Worm (Caenorhabditis elegans) whole organism, L1 larva: Measurements from ENCODE around the gene C30H6.8.
A peak's percentile ranks its signal among the peaks of the same experiment; 100 is the strongest.

Experiments used
- C16A3.4 ChIP-seq: fragments of 150-350 bp; optimal IDR thresholded peaks from 2 replicates; lab custom pipeline; 2014; ENCODE audit warnings: missing biosample characterization, missing genetic modification characterization
- Y116A8C.19 ChIP-seq: sonication (generic microtip); optimal IDR thresholded peaks from 2 replicates; lab custom pipeline; 2016; ENCODE audit warnings: missing compliant biosample characterization, missing genetic modification characterization, borderline replicate concordance
- blmp-1 ChIP-seq: fragments of 150-350 bp; optimal IDR thresholded peaks from 2 replicates; lab custom pipeline; 2014; ENCODE audit warnings: missing biosample characterization, missing genetic modification characterization
- ceh-63 ChIP-seq: fragments of 200-800 bp; sonication (Bioruptor generic); optimal IDR thresholded peaks from 2 replicates; lab custom pipeline; 2018; ENCODE audit warnings: mild to moderate bottlenecking, missing genetic modification characterization, missing compliant biosample characterization
- ceh-82 ChIP-seq, 3 experiments: fragments of 150-350 bp in 1 of 3; sonication (generic microtip) in 2 of 3; optimal IDR thresholded peaks; 2 replicates each; lab custom pipeline; 2014 to 2017; ENCODE audit warnings: missing biosample characterization in 3 of 3, missing genetic modification characterization in 3 of 3
- ceh-90 ChIP-seq: sonication (generic microtip); optimal IDR thresholded peaks from 2 replicates; lab custom pipeline; 2016; ENCODE audit warnings: missing genetic modification characterization, missing compliant biosample characterization
- dpl-1 ChIP-seq, 3 experiments: fragments of 150-350 bp in 2 of 3; sonication (generic microtip) in 1 of 3; optimal IDR thresholded peaks; 2 replicates each; lab custom pipeline; 2014 to 2017; ENCODE audit warnings: missing biosample characterization in 3 of 3, missing genetic modification characterization in 3 of 3, missing genetic modification reagents in 3 of 3
- efl-1 ChIP-seq, 4 experiments: fragments of 150-350 bp; optimal IDR thresholded peaks in 3 of 4; peaks in 1 of 4; 1 replicate in 1 of 4; 2 replicates in 3 of 4; lab custom pipeline; 2014; ENCODE audit warnings: missing biosample characterization in 2 of 4, missing genetic modification characterization in 2 of 4, missing genetic modification reagents in 2 of 4
- egl-13 ChIP-seq: sonication (generic microtip); optimal IDR thresholded peaks from 2 replicates; lab custom pipeline; 2016; ENCODE audit warnings: missing genotype, missing genetic modification reagents, missing genetic modification characterization, missing compliant biosample characterization
- elt-2 ChIP-seq: sonication (generic microtip); optimal IDR thresholded peaks from 2 replicates; lab custom pipeline; 2016; ENCODE audit warnings: missing genetic modification characterization, mild to moderate bottlenecking, inconsistent platforms, missing compliant biosample characterization, missing genetic modification reagents
- ets-5 ChIP-seq: fragments of 200-800 bp; sonication (Bioruptor generic); IDR thresholded peaks from 2 replicates; pipeline ENCODE4 v1.3.6; 2022; ENCODE audit warnings: missing genetic modification characterization, missing compliant biosample characterization
- hlh-17 ChIP-seq: fragments of 200-800 bp; sonication (Bioruptor generic); optimal IDR thresholded peaks from 2 replicates; lab custom pipeline; 2018; ENCODE audit warnings: missing genetic modification characterization, mild to moderate bottlenecking, missing compliant biosample characterization, moderate library complexity, borderline replicate concordance
- hlh-4 ChIP-seq: sonication (generic microtip); optimal IDR thresholded peaks from 2 replicates; lab custom pipeline; 2016; ENCODE audit warnings: mild to moderate bottlenecking, missing genetic modification characterization, missing compliant biosample characterization
- isw-1 ChIP-seq: fragments of 200-800 bp; sonication (Bioruptor generic); IDR thresholded peaks from 2 replicates; pipeline ENCODE4 v1.3.6; 2022; ENCODE audit warnings: missing genetic modification characterization, missing compliant biosample characterization
- jun-1 ChIP-seq: fragments of 150-350 bp; optimal IDR thresholded peaks from 2 replicates; lab custom pipeline; 2014; ENCODE audit warnings: missing biosample characterization, missing genetic modification reagents, missing genetic modification characterization
- lin-15B ChIP-seq: fragments of 150-350 bp; sonication (generic microtip); optimal IDR thresholded peaks from 3 replicates; lab custom pipeline; 2014; ENCODE audit warnings: missing biosample characterization, missing genetic modification characterization
- lin-35 ChIP-seq, 2 experiments: fragments of 150-350 bp; optimal IDR thresholded peaks; 2 replicates each; lab custom pipeline; 2014; ENCODE audit warnings: missing biosample characterization in 2 of 2, missing genetic modification characterization in 2 of 2, missing genetic modification reagents in 2 of 2
- lin-39 ChIP-seq: fragments of 150-350 bp; optimal IDR thresholded peaks from 2 replicates; lab custom pipeline; 2014; ENCODE audit warnings: missing biosample characterization, missing genetic modification reagents, missing genetic modification characterization
- lir-3 ChIP-seq: sonication (generic microtip); optimal IDR thresholded peaks from 2 replicates; lab custom pipeline; 2016; ENCODE audit warnings: mild to moderate bottlenecking, missing genetic modification characterization, moderate library complexity, missing compliant biosample characterization; ENCODE audit not compliant: poor library complexity
- lsy-2 ChIP-seq, 2 experiments: fragments of 150-350 bp; optimal IDR thresholded peaks; 2 replicates each; lab custom pipeline; 2014; ENCODE audit warnings: missing biosample characterization in 2 of 2, missing genetic modification characterization in 2 of 2
- mef-2 ChIP-seq: fragments of 150-350 bp; optimal IDR thresholded peaks from 2 replicates; lab custom pipeline; 2014; ENCODE audit warnings: missing biosample characterization, missing genetic modification characterization
- nhr-11 ChIP-seq: fragments of 150-350 bp; optimal IDR thresholded peaks from 2 replicates; lab custom pipeline; 2014; ENCODE audit warnings: missing biosample characterization, missing genetic modification characterization
- nhr-19 ChIP-seq: fragments of 200-800 bp; sonication (Bioruptor generic); conservative IDR thresholded peaks from 2 replicates; pipeline ENCODE4 v1.3.6; 2022; ENCODE audit warnings: missing genetic modification characterization, missing compliant biosample characterization
- nhr-20 ChIP-seq: sonication (generic microtip); optimal IDR thresholded peaks from 2 replicates; lab custom pipeline; 2016; ENCODE audit warnings: mild to moderate bottlenecking, missing genetic modification characterization, missing compliant biosample characterization
- nhr-237 ChIP-seq: fragments of 150-350 bp; optimal IDR thresholded peaks from 2 replicates; lab custom pipeline; 2014; ENCODE audit warnings: missing biosample characterization, missing genetic modification characterization
- nhr-28 ChIP-seq: fragments of 150-350 bp; optimal IDR thresholded peaks from 2 replicates; lab custom pipeline; 2014; ENCODE audit warnings: missing biosample characterization, missing genetic modification characterization
- nhr-47 ChIP-seq: sonication (generic microtip); optimal IDR thresholded peaks from 2 replicates; lab custom pipeline; 2016; ENCODE audit warnings: mild to moderate bottlenecking, missing genetic modification characterization, moderate library complexity, missing compliant biosample characterization
- nhr-71 ChIP-seq: sonication (generic microtip); optimal IDR thresholded peaks from 2 replicates; lab custom pipeline; 2016; ENCODE audit warnings: mild to moderate bottlenecking, missing genetic modification characterization, moderate library complexity, missing compliant biosample characterization
- nhr-76 ChIP-seq: sonication (generic microtip); optimal IDR thresholded peaks from 2 replicates; lab custom pipeline; 2017; ENCODE audit warnings: missing biosample characterization, missing genetic modification characterization
- nhr-90 ChIP-seq: sonication (generic microtip); optimal IDR thresholded peaks from 2 replicates; lab custom pipeline; 2016; ENCODE audit warnings: mild to moderate bottlenecking, missing genetic modification characterization, missing compliant biosample characterization; ENCODE audit not compliant: poor library complexity
- pag-3 ChIP-seq: sonication (generic microtip); optimal IDR thresholded peaks from 2 replicates; lab custom pipeline; 2017; ENCODE audit warnings: missing genetic modification characterization, mild to moderate bottlenecking, missing compliant biosample characterization, antibody characterized with exemption, borderline replicate concordance; ENCODE audit not compliant: insufficient read depth
- pax-3 ChIP-seq: fragments of 200-800 bp; sonication (Bioruptor generic); optimal IDR thresholded peaks from 2 replicates; lab custom pipeline; 2018; ENCODE audit warnings: mild to moderate bottlenecking, missing genetic modification characterization, moderate library complexity, missing compliant biosample characterization
- rnt-1 ChIP-seq: sonication (generic microtip); optimal IDR thresholded peaks from 2 replicates; lab custom pipeline; 2016; ENCODE audit warnings: mild to moderate bottlenecking, missing genetic modification characterization, moderate library complexity, missing compliant biosample characterization
- skn-1 ChIP-seq: fragments of 150-350 bp; optimal IDR thresholded peaks from 2 replicates; lab custom pipeline; 2014; ENCODE audit warnings: missing biosample characterization, missing genetic modification characterization
- snu-23 ChIP-seq: sonication (generic microtip); optimal IDR thresholded peaks from 2 replicates; lab custom pipeline; 2016; ENCODE audit warnings: missing genetic modification characterization, missing compliant biosample characterization
- swsn-7 ChIP-seq: sonication (generic microtip); optimal IDR thresholded peaks from 2 replicates; lab custom pipeline; 2016; ENCODE audit warnings: missing genetic modification characterization, missing compliant biosample characterization
- tbx-2 ChIP-seq: sonication (generic microtip); optimal IDR thresholded peaks from 2 replicates; lab custom pipeline; 2016; ENCODE audit warnings: missing genetic modification characterization, missing compliant biosample characterization
- tlp-1 ChIP-seq: fragments of 150-350 bp; optimal IDR thresholded peaks from 2 replicates; lab custom pipeline; 2014; ENCODE audit warnings: missing biosample characterization, missing genetic modification characterization
- unc-130 ChIP-seq: fragments of 150-350 bp; optimal IDR thresholded peaks from 2 replicates; lab custom pipeline; 2017; ENCODE audit warnings: missing biosample characterization, missing genetic modification characterization, inconsistent platforms
- unc-86 ChIP-seq: sonication (generic microtip); optimal IDR thresholded peaks from 2 replicates; lab custom pipeline; 2016; ENCODE audit warnings: missing genetic modification characterization, missing compliant biosample characterization
- zag-1 ChIP-seq: fragments of 150-350 bp; optimal IDR thresholded peaks from 2 replicates; lab custom pipeline; 2014; ENCODE audit warnings: missing biosample characterization, missing genetic modification characterization
- zip-4 ChIP-seq: fragments of 200-800 bp; sonication (Bioruptor generic); optimal IDR thresholded peaks from 2 replicates; lab custom pipeline; 2018; ENCODE audit warnings: mild to moderate bottlenecking, missing genetic modification characterization, moderate library complexity, missing compliant biosample characterization

Gene C30H6.8

DNA sequence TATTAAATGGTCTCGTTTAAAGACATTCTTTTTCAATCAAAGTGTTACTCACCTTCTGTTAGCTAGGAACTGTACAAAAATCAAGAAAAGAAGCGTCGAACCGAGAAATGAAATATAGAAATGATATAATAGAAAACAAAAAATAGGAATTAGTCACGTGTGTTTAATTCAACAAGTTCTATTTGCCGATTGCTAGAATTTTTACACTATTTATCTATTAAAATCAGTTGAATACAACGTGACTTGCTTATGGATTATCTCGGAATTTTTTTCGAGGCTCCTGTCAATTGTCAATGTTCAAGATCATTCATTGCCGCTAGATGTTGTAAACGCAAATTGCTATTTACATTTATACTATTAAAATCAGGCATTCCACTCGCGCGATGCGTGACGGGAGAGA, 14.8 kb upstream of the C30H6.8 start, which contains the start of gene zipt-17:
Gene zipt-17 (minus strand): TSS at position 101 of the 400 bp plus-strand sequence.
- TF ChIP-seq zag-1 (tag; lab: Kevin White, UChicago) (no peak), Y116A8C.19 (tag; lab: Kevin White, UChicago) (no peak), rnt-1 (no peak), elt-2 (tag; lab: Kevin White, UChicago) (no peak), nhr-28 (tag; lab: Kevin White, UChicago) (no peak), isw-1 (GFP tag; lab: Robert Waterston, UW) (no peak), zip-4 (GFP tag; lab: Kevin White, UChicago) (no peak), lin-39 (tag; lab: Kevin White, UChicago) (no peak)

DNA sequence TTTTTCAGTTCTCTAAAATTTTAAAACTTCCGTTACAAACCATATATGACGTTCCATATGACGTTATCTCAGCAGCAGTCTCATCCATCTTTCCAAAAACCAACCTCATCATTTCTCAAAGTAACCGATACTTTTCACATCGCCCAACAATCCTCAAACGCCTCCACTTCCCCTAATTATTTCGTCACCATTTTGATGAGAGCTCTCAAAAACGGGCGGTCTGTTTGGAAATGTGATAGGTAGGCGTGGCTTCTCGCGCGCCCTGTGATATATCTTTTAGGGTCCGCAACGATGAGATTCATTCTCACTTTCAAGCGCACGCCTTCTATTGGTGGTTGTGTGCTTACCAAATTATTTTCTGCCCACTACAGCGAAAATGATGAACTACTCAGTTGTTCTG, 13.8 kb upstream of the C30H6.8 start, which contains the start of gene trh-1:
Gene trh-1 (plus strand): TSS at position 301 of the 400 bp plus-strand sequence.
- TF ChIP-seq lir-3 (tag; lab: Kevin White, UChicago) (no peak), skn-1 (tag; lab: Kevin White, UChicago) (no peak), nhr-237 (no peak)

DNA sequence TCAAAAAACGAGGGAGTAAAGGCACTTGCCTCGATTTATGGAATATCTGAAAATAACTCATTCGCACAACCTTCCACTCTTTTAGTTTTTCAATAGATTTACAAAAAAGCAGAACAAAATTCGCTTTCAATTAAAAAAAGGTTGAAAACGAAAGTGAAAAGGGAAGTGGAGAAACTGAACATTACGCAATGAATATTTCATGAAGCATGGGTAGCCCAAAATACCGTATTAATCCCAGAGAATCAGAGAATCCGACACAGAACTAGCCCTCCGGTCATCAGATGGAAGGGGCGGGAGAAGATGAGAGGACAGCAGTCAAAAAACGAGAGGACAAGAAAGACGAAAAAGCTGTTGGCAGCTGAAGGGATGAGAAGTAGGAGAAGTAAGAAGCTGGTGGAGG, 10.7 kb upstream of the C30H6.8 start, which contains the start of gene C30H6.5:
Gene C30H6.5 (plus strand): TSS at position 301 of the 400 bp plus-strand sequence.
- peak; percentile 82 for TF ChIP-seq blmp-1
- no peak for TF ChIP-seq pax-3

DNA sequence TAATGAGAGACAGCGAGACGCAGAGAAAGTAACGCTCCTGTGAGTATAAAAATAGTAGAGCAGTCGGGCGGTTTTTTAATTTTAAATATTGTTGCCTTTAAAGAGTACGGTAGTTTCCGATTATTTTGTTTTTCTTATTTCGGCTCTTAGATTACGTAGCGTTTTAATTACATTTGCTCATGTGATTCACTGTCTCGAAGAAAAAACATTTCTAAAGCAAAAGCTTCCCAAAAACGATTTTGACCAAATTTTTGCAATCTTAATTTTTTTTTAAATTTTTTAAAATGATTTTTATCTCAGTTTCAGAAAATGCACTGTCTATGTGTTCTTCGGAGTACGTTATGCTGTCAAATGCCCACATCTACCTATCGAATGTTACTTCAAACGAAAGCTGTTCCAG, 6.0 kb upstream of the C30H6.8 start, which contains the start of gene haf-1:
Gene haf-1 (plus strand): TSS at position 301 of the 400 bp plus-strand sequence.
- TF ChIP-seq hlh-17 (GFP tag; lab: Kevin White, UChicago) (no peak), efl-1 (optimal IDR thresholded peaks at IDR 0.05; lab: Kevin White, UChicago) (no peak), efl-1 (GFP tag; optimal IDR thresholded peaks at IDR 0.05 in 1 of 2; lab: Kevin White, UChicago) (peak in 1 of 2 experiments; percentile 13)

DNA sequence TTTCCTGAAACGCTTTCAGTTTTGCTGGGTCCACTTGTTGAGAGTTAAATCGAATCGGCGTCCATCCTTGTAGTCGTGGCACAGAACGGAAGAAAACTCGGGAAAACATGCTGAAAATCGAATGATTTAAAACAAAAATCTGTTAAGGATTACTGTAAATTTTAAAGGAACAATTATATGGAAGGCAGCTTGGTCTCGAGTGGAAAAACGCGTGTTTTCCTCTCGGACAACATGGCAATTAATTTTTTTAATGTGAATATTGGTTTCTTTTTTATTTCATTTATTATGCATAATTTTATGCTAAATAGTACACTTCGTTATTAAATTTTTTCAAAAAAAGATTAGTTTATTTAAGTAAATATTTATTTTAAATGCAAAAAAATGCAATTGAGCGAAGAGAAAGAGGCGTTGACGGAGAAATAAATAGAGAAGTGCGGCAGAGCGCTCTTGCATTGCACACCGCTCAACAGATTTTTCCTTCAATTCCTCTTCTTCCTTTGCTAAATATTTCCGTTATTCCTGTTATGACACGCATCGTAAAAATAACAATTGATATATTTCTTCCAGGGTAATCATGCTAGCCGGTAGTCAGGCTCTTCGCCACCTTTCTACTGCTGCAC, 2.0 kb upstream of the C30H6.8 start, which contains the start of the genes C30H6.9 and dlat-2:
Gene C30H6.9 (minus strand): TSS at position 110 of the 620 bp plus-strand sequence.
Gene dlat-2 (plus strand): TSS at position 566 of the 620 bp plus-strand sequence.
- peak; percentile 19 to 50 for TF ChIP-seq lsy-2 (tag; optimal IDR thresholded peaks at IDR 0.05; lab: Kevin White, UChicago)
- no peak for TF ChIP-seq egl-13 (tag; lab: Kevin White, UChicago)
- peak; percentile 15 for TF ChIP-seq snu-23
- peak; percentile 20 to 25 for TF ChIP-seq efl-1 (optimal IDR thresholded peaks at IDR 0.05; lab: Kevin White, UChicago)
- peak in 1 of 2 experiments; percentile 35 for TF ChIP-seq efl-1 (GFP tag; optimal IDR thresholded peaks at IDR 0.05 in 1 of 2; lab: Kevin White, UChicago)
- TF ChIP-seq swsn-7 (tag; lab: Kevin White, UChicago) = no peak
- no peak for TF ChIP-seq tlp-1
- TF ChIP-seq unc-86 = no peak
- TF ChIP-seq nhr-19 (GFP tag; lab: Robert Waterston, UW) = no peak
- peak; percentile 11 for TF ChIP-seq C16A3.4 (tag; lab: Kevin White, UChicago)
- TF ChIP-seq tbx-2 (tag; lab: Kevin White, UChicago) = no peak
- TF ChIP-seq nhr-90 (tag; lab: Kevin White, UChicago) = peak; percentile 9
- peak; percentile 24 for TF ChIP-seq nhr-47
- TF ChIP-seq jun-1 (tag; lab: Kevin White, UChicago) = no peak
- no peak for TF ChIP-seq ceh-90 (tag; lab: Kevin White, UChicago)
- TF ChIP-seq nhr-20 (tag; lab: Kevin White, UChicago) = peak; percentile 22
- TF ChIP-seq isw-1 (GFP tag; lab: Robert Waterston, UW) = no peak
- TF ChIP-seq ets-5 = no peak
- no peak for TF ChIP-seq hlh-4 (tag; lab: Kevin White, UChicago)
- no peak for TF ChIP-seq ceh-63
- no peak for TF ChIP-seq unc-130 (tag; lab: Kevin White, UChicago)
- TF ChIP-seq lin-35 (GFP tag; optimal IDR thresholded peaks at IDR 0.05; lab: Kevin White, UChicago) = peak; percentile 24 to 47
- TF ChIP-seq lin-15B (tag; lab: Kevin White, UChicago) = peak; percentile 13
- no peak for TF ChIP-seq zag-1 (tag; lab: Kevin White, UChicago)
- TF ChIP-seq nhr-11 (tag; lab: Kevin White, UChicago) = no peak
- peak; percentile 46 for TF ChIP-seq blmp-1
- TF ChIP-seq nhr-76 (tag; lab: Kevin White, UChicago) = no peak
- TF ChIP-seq ceh-82 (tag; optimal IDR thresholded peaks at IDR 0.05; lab: Kevin White, UChicago) = no peak
- no peak for TF ChIP-seq nhr-71 (tag; lab: Kevin White, UChicago)
- peak in 2 of 3 experiments; percentile 21 to 49 for TF ChIP-seq dpl-1 (GFP tag; optimal IDR thresholded peaks at IDR 0.05; lab: Kevin White, UChicago)
- TF ChIP-seq pag-3 (tag; lab: Kevin White, UChicago) = no peak
- no peak for TF ChIP-seq mef-2 (tag; lab: Kevin White, UChicago)
